Worm (Caenorhabditis elegans) whole organism, L4/young adult: Measurements from ENCODE around the gene vha-12.

Experiments used
- W03F9.2 ChIP-seq: fragments of 150-350 bp; optimal IDR thresholded peaks from 2 replicates; lab custom pipeline; 2014; ENCODE audit warnings: missing biosample characterization, missing genetic modification characterization
- him-1 ChIP-seq: sonication (generic microtip); optimal IDR thresholded peaks from 2 replicates; lab custom pipeline; 2016; ENCODE audit warnings: missing genotype, missing genetic modification reagents, missing genetic modification characterization, missing compliant biosample characterization

DNA sequence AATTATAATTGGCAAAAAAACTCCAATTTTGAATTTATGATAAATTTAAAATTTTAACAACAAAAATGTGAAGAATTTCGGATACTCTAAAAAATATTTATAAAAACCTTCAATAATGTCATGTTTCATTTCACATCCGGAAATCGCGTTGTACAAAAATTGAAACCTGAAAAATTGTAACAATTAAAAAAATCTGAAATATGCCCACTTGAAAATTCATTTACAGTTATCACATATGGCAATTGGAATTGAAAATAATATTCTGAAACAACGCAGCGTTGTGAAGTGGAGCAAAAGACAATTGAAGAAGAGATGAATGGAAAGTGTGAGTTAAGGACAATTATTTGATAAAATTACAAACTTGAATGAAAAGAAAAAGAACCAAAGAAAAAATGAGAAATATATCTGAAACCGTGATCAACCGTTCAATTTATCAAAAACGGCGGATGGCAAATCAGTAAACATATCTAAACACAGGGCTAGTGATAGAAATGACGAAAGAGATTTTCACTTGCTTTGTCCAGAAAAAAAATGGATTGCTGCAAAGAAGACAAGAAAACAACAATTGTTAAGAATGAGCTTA is 42.4 kb upstream of the vha-12 start:
- TF ChIP-seq him-1 (no peak), W03F9.2 (no peak)
